Fruit fly (Drosophila melanogaster): ENCODE measurements around the gene His3.3B.

His3.3B gene

DNA sequence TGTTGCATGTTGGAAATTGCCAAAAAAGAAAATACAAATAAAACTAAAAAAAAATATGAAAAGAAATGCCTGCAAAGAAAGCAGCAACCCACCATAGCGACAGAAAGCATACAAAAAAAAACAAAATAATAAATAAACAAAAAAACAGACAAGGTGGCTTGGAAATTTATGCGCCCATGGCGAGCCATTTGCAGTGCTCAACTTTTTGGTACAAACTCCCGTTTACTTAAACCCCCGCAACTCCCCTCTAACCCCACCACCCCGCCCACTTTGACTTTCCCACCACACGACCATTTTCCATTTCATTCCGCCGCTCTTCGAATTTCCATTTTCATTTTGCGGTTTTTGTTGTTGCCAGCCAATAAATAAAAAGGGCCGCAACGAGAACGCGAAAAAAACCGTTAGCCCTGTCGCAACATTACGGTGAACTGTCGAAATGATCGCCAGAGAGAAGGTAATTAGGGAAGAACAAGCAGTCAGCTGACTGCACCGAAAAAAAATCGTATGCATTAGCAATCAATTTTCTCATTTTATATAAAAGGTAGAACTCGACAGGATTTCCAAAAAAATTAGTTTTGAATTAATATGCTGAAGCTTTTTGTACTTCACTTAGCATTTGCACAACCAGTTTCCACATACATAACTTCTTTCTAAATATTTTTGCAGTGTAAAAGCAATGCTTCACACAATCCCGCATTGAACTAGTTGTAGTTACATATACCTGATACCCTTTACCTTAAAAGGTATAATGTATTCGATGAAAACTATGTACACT lies 19.5 kb downstream of the His3.3B start:
- TF ChIP-seq Sox102F (GFP tag; optimal IDR thresholded peaks at IDR 0.05) = no peak
- no peak for TF ChIP-seq vri (GFP tag; optimal IDR thresholded peaks at IDR 0.05)
- TF ChIP-seq OdsH (GFP tag; optimal IDR thresholded peaks at IDR 0.05) = peak; percentile 22
- TF ChIP-seq CG6163 (GFP tag; IDR thresholded peaks at IDR 0.05) = 0 out of 3 replicates have a peak, but pooled peaks have one; percentile 14
- TF ChIP-seq lz (GFP tag; optimal IDR thresholded peaks at IDR 0.05) = no peak
- TF ChIP-seq CG8632 (GFP tag; optimal IDR thresholded peaks at IDR 0.05) = no peak
- TF ChIP-seq Eip78C (GFP tag) = peak; percentile 81
- no peak for TF ChIP-seq spab (GFP tag; optimal IDR thresholded peaks at IDR 0.05)
- no peak for TF ChIP-seq CG34406 (GFP tag; optimal IDR thresholded peaks at IDR 0.05)
- TF ChIP-seq fd85E (GFP tag; optimal IDR thresholded peaks at IDR 0.05) = no peak
- TF ChIP-seq CG11294 (GFP tag; IDR thresholded peaks at IDR 0.05) = 0 out of 2 replicates have a peak, but pooled peaks have one; percentile 9
- no peak for TF ChIP-seq CG6276 (GFP tag; optimal IDR thresholded peaks at IDR 0.05)
- TF ChIP-seq Sox15 (GFP tag; optimal IDR thresholded peaks at IDR 0.05) = no peak
- no peak for TF ChIP-seq CG10669 (GFP tag; optimal IDR thresholded peaks at IDR 0.05)
- peak; percentile 54 for TF ChIP-seq CG15336 (GFP tag; IDR thresholded peaks at IDR 0.05)
- no peak for TF ChIP-seq CG6808 (GFP tag; optimal IDR thresholded peaks at IDR 0.05)
- TF ChIP-seq cyc (GFP tag; optimal IDR thresholded peaks at IDR 0.05) = no peak
- TF ChIP-seq esn (GFP tag; optimal IDR thresholded peaks at IDR 0.05) = no peak
- peak; percentile 40 for TF ChIP-seq Hr4 (GFP tag; optimal IDR thresholded peaks at IDR 0.05)
- no peak for TF ChIP-seq CG1621 (tag; optimal IDR thresholded peaks at IDR 0.05)
- TF ChIP-seq net (GFP tag; optimal IDR thresholded peaks at IDR 0.05) = no peak
- TF ChIP-seq dac (GFP tag; optimal IDR thresholded peaks at IDR 0.05) = no peak
- TF ChIP-seq CG6854 (GFP tag; optimal IDR thresholded peaks at IDR 0.05) = no peak
- peak; percentile 10 for TF ChIP-seq CG31627 (GFP tag; optimal IDR thresholded peaks at IDR 0.05)
- TF ChIP-seq fd59A (GFP tag; optimal IDR thresholded peaks at IDR 0.05) = no peak
- TF ChIP-seq CG6792 (GFP tag; optimal IDR thresholded peaks at IDR 0.05) = no peak
- TF ChIP-seq svp (GFP tag) = peak; percentile 27
- TF ChIP-seq pdm3 (GFP tag; optimal IDR thresholded peaks at IDR 0.05) = peak; percentile 10
- TF ChIP-seq CG4318 (GFP tag; optimal IDR thresholded peaks at IDR 0.05) = no peak
- TF ChIP-seq CG9139 (GFP tag; optimal IDR thresholded peaks at IDR 0.05) = no peak
- TF ChIP-seq CG10631 (GFP tag; optimal IDR thresholded peaks at IDR 0.05) = no peak
- peak; percentile 14 for TF ChIP-seq Hr39 (GFP tag; optimal IDR thresholded peaks at IDR 0.05)
- TF ChIP-seq CG3032 (tag; optimal IDR thresholded peaks at IDR 0.05) = no peak
- no peak for TF ChIP-seq achi (GFP tag; optimal IDR thresholded peaks at IDR 0.05)
- TF ChIP-seq topi (GFP tag; optimal IDR thresholded peaks at IDR 0.05) = no peak
- TF ChIP-seq Blimp-1 (GFP tag; optimal IDR thresholded peaks at IDR 0.05) = no peak
- TF ChIP-seq Lpt (GFP tag; optimal IDR thresholded peaks at IDR 0.05) = no peak
- no peak for TF ChIP-seq Smox (GFP tag; optimal IDR thresholded peaks at IDR 0.05)
- no peak for TF ChIP-seq Met (GFP tag; optimal IDR thresholded peaks at IDR 0.05)
- no peak for TF ChIP-seq CG7368 (GFP tag; optimal IDR thresholded peaks at IDR 0.05)
- TF ChIP-seq eg (GFP tag; IDR thresholded peaks at IDR 0.05) = peak; percentile 38; the same call in 1 of the 3 replicates
- TF ChIP-seq Hr38 (GFP tag; optimal IDR thresholded peaks at IDR 0.05) = no peak
- no peak for TF ChIP-seq CG11902 (GFP tag; optimal IDR thresholded peaks at IDR 0.05)
- no peak for TF ChIP-seq fkh (GFP tag; optimal IDR thresholded peaks at IDR 0.05)
- peak; percentile 50 for TF ChIP-seq CG32006 (GFP tag; optimal IDR thresholded peaks at IDR 0.05)
- no peak for TF ChIP-seq Gug (GFP tag; IDR thresholded peaks at IDR 0.05)
- TF ChIP-seq CG8319 (GFP tag; optimal IDR thresholded peaks at IDR 0.05) = no peak
- no peak for TF ChIP-seq Sox14 (GFP tag; optimal IDR thresholded peaks at IDR 0.05)
- TF ChIP-seq dsx (GFP tag; optimal IDR thresholded peaks at IDR 0.05; ENCODE audit: poor library complexity, severe bottlenecking) = no peak
- TF ChIP-seq Ets21C (GFP tag; optimal IDR thresholded peaks at IDR 0.05) = no peak
- TF ChIP-seq Eip93F (GFP tag; optimal IDR thresholded peaks at IDR 0.05) = no peak
